Fruit fly (Drosophila melanogaster) whole organism, embryonic: ENCODE measurements around the gene CG3630.

ENCODE experiments used
- B-H2 ChIP-seq: fragments of 200-800 bp; sonication (Bioruptor generic); optimal IDR thresholded peaks from 2 replicates; lab custom pipeline; 2018; ENCODE audit warnings: missing biosample characterization, mild to moderate bottlenecking, missing genetic modification characterization
- Blimp-1 ChIP-seq: fragments of 200-800 bp; sonication (Bioruptor generic); optimal IDR thresholded peaks from 3 replicates; lab custom pipeline; 2018; ENCODE audit warnings: missing biosample characterization, missing genetic modification characterization, mild to moderate bottlenecking, moderate library complexity, missing genetic modification reagents
- C15 ChIP-seq: fragments of 200-800 bp; sonication (Bioruptor generic); IDR thresholded peaks from 3 replicates; pipeline ENCODE4 v1.3.6; 2022; ENCODE audit warnings: missing biosample characterization, missing genetic modification characterization
- CG13624 ChIP-seq: fragments of 200-800 bp; sonication (Bioruptor generic); optimal IDR thresholded peaks from 2 replicates; lab custom pipeline; 2016; ENCODE audit warnings: missing biosample characterization, missing genetic modification characterization
- CG1602 ChIP-seq: fragments of 200-800 bp; sonication (Bioruptor generic); optimal IDR thresholded peaks from 3 replicates; lab custom pipeline; 2016; ENCODE audit warnings: missing biosample characterization, missing genetic modification characterization
- CG31365 ChIP-seq: fragments of 200-800 bp; sonication (Bioruptor generic); optimal IDR thresholded peaks from 2 replicates; lab custom pipeline; 2018; ENCODE audit warnings: missing biosample characterization, mild to moderate bottlenecking, missing genetic modification characterization
- CG3281 ChIP-seq: fragments of 200-800 bp; sonication (Bioruptor generic); optimal IDR thresholded peaks from 3 replicates; lab custom pipeline; 2017; ENCODE audit warnings: missing biosample characterization, mild to moderate bottlenecking, missing genetic modification characterization
- CG4328 ChIP-seq: fragments of 200-800 bp; sonication (Bioruptor generic); optimal IDR thresholded peaks from 3 replicates; lab custom pipeline; 2017; ENCODE audit warnings: missing biosample characterization, missing genetic modification reagents, missing genetic modification characterization
- CG4730 ChIP-seq: fragments of 200-800 bp; sonication (Bioruptor generic); IDR thresholded peaks from 2 replicates; pipeline ENCODE4 v1.3.6; 2022; ENCODE audit warnings: missing biosample characterization, missing genetic modification characterization
- CG8281 ChIP-seq: fragments of 200-800 bp; sonication (Bioruptor generic); optimal IDR thresholded peaks from 2 replicates; lab custom pipeline; 2018; ENCODE audit warnings: missing biosample characterization, mild to moderate bottlenecking, missing genetic modification characterization, moderate library complexity
- CG8388 ChIP-seq: fragments of 200-800 bp; sonication (Bioruptor generic); optimal IDR thresholded peaks from 2 replicates; lab custom pipeline; 2019; ENCODE audit warnings: missing biosample characterization, mild to moderate bottlenecking, missing genetic modification characterization, moderate library complexity
- CG9727 ChIP-seq: fragments of 200-800 bp; sonication (Bioruptor generic); optimal IDR thresholded peaks from 3 replicates; lab custom pipeline; 2017; ENCODE audit warnings: missing biosample characterization, mild to moderate bottlenecking, missing genetic modification characterization
- Dp ChIP-seq: fragments of 200-800 bp; sonication (Bioruptor generic); optimal IDR thresholded peaks from 2 replicates; lab custom pipeline; 2018; ENCODE audit warnings: missing biosample characterization, mild to moderate bottlenecking, missing genetic modification characterization, moderate library complexity
- Gug ChIP-seq: fragments of 200-800 bp; sonication (Bioruptor generic); IDR thresholded peaks from 4 replicates; pipeline ENCODE4 v1.3.6; 2022; ENCODE audit warnings: missing biosample characterization, missing genetic modification characterization
- HLH3B ChIP-seq: fragments of 200-800 bp; sonication (Bioruptor generic); IDR thresholded peaks from 2 replicates; pipeline ENCODE4 v1.3.6; 2022; ENCODE audit warnings: missing biosample characterization, missing genetic modification characterization
- HLH54F ChIP-seq: fragments of 200-800 bp; sonication (Bioruptor generic); optimal IDR thresholded peaks from 3 replicates; lab custom pipeline; 2016; ENCODE audit warnings: missing biosample characterization, missing genetic modification characterization
- Hand ChIP-seq: fragments of 200-800 bp; sonication (Bioruptor generic); optimal IDR thresholded peaks from 2 replicates; lab custom pipeline; 2017; ENCODE audit warnings: mild to moderate bottlenecking, missing biosample characterization, missing genetic modification reagents, missing genetic modification characterization
- HmgD ChIP-seq: fragments of 200-800 bp; sonication (Bioruptor generic); optimal IDR thresholded peaks from 3 replicates; lab custom pipeline; 2016; ENCODE audit warnings: missing biosample characterization, missing genetic modification characterization
- HmgZ ChIP-seq: fragments of 200-800 bp; sonication (Bioruptor generic); optimal IDR thresholded peaks from 2 replicates; lab custom pipeline; 2018; ENCODE audit warnings: missing biosample characterization, mild to moderate bottlenecking, missing genetic modification characterization
- Hr78 ChIP-seq, 2 experiments: fragments of 200-800 bp in 1 of 2; fragments of >200 bp in 1 of 2; sonication (Bioruptor generic) in 1 of 2; optimal IDR thresholded peaks; 2 replicates each; lab custom pipeline; 2017 to 2019; ENCODE audit warnings: missing biosample characterization in 2 of 2, missing genetic modification characterization in 2 of 2, mild to moderate bottlenecking in 1 of 2, moderate library complexity in 1 of 2
- Lim3 ChIP-seq: fragments of 200-800 bp; sonication (Bioruptor generic); IDR thresholded peaks from 2 replicates; pipeline ENCODE4 v1.3.6; 2022; ENCODE audit warnings: missing biosample characterization, missing genetic modification characterization
- NFAT ChIP-seq: fragments of 200-800 bp; sonication (Bioruptor generic); IDR thresholded peaks from 2 replicates; pipeline ENCODE4 v1.3.6; 2022; ENCODE audit warnings: missing biosample characterization, missing genetic modification characterization
- Oaz ChIP-seq: fragments of 200-800 bp; sonication (Bioruptor generic); IDR thresholded peaks from 2 replicates; pipeline ENCODE4 v1.3.6; 2022; ENCODE audit warnings: missing biosample characterization, missing genetic modification characterization
- Ptx1 ChIP-seq: fragments of 200-800 bp; sonication (Bioruptor generic); IDR thresholded peaks from 2 replicates; pipeline ENCODE4 v1.3.6; 2022; ENCODE audit warnings: missing biosample characterization, missing genetic modification characterization
- Scr ChIP-seq: fragments of 200-800 bp; sonication (Bioruptor generic); IDR thresholded peaks from 2 replicates; pipeline ENCODE4 v1.3.6; 2022; ENCODE audit warnings: missing biosample characterization, missing genetic modification characterization; ENCODE audit not compliant: partially characterized antibody
- Sin3A ChIP-seq: fragments of >200 bp; optimal IDR thresholded peaks from 2 replicates; lab custom pipeline; 2018
- Sry-δ ChIP-seq: fragments of 200-800 bp; sonication (Bioruptor generic); optimal IDR thresholded peaks from 2 replicates; lab custom pipeline; 2016; ENCODE audit warnings: missing biosample characterization, missing genetic modification characterization
- Taf1 ChIP-seq: fragments of 200-800 bp; sonication (Bioruptor generic); IDR thresholded peaks from 2 replicates; pipeline ENCODE4 v1.3.6; 2022; ENCODE audit warnings: missing biosample characterization, missing genetic modification characterization
- Tbp ChIP-seq: fragments of >200 bp; optimal IDR thresholded peaks from 2 replicates; lab custom pipeline; 2018; ENCODE audit warnings: missing biosample characterization, missing genetic modification characterization
- Xrp1 ChIP-seq: fragments of 200-800 bp; sonication (Bioruptor generic); IDR thresholded peaks from 2 replicates; pipeline ENCODE4 v1.3.6; 2022; ENCODE audit warnings: missing biosample characterization, missing genetic modification characterization
- al ChIP-seq: fragments of 200-800 bp; sonication (Bioruptor generic); IDR thresholded peaks from 2 replicates; pipeline ENCODE4 v1.3.6; 2022; ENCODE audit warnings: missing biosample characterization, missing genetic modification characterization
- bigmax ChIP-seq: fragments of 200-800 bp; sonication (Bioruptor generic); optimal IDR thresholded peaks from 2 replicates; lab custom pipeline; 2018; ENCODE audit warnings: missing biosample characterization, mild to moderate bottlenecking, missing genetic modification characterization
- cato ChIP-seq: fragments of 200-800 bp; sonication (Bioruptor generic); optimal IDR thresholded peaks from 2 replicates; lab custom pipeline; 2016; ENCODE audit warnings: missing biosample characterization, missing genetic modification characterization, borderline replicate concordance
- cg ChIP-seq: fragments of 200-800 bp; sonication (Bioruptor generic); optimal IDR thresholded peaks from 3 replicates; lab custom pipeline; 2019; ENCODE audit warnings: missing biosample characterization, mild to moderate bottlenecking, missing genetic modification characterization, moderate library complexity
- chinmo ChIP-seq: fragments of 200-800 bp; sonication (Bioruptor generic); IDR thresholded peaks from 4 replicates; pipeline ENCODE4 v1.3.6; 2022; ENCODE audit warnings: missing biosample characterization, missing genetic modification characterization; ENCODE audit not compliant: partially characterized antibody
- dmrt11E ChIP-seq: fragments of 200-800 bp; sonication (Bioruptor generic); optimal IDR thresholded peaks from 3 replicates; lab custom pipeline; 2018; ENCODE audit warnings: missing biosample characterization, mild to moderate bottlenecking, missing genetic modification characterization, moderate library complexity
- dmrt99B ChIP-seq: fragments of 200-800 bp; sonication (Bioruptor generic); optimal IDR thresholded peaks from 2 replicates; lab custom pipeline; 2018; ENCODE audit warnings: missing biosample characterization, mild to moderate bottlenecking, missing genetic modification characterization, moderate library complexity
- dysf ChIP-seq: fragments of 200-800 bp; sonication (Bioruptor generic); IDR thresholded peaks from 3 replicates; pipeline ENCODE4 v1.3.6; 2022; ENCODE audit warnings: missing biosample characterization, missing genetic modification characterization
- emc ChIP-seq: fragments of 200-800 bp; sonication (Bioruptor generic); optimal IDR thresholded peaks from 2 replicates; lab custom pipeline; 2016; ENCODE audit warnings: missing biosample characterization, missing genetic modification characterization
- exex ChIP-seq: fragments of 200-800 bp; sonication (Bioruptor generic); optimal IDR thresholded peaks from 4 replicates; lab custom pipeline; 2018; ENCODE audit warnings: missing biosample characterization, mild to moderate bottlenecking, missing genetic modification characterization, moderate library complexity
- fd96Cb ChIP-seq: fragments of 200-800 bp; sonication (Bioruptor generic); optimal IDR thresholded peaks from 2 replicates; lab custom pipeline; 2018; ENCODE audit warnings: missing biosample characterization, mild to moderate bottlenecking, missing genetic modification characterization, moderate library complexity
- kay ChIP-seq: fragments of 200-800 bp; sonication (Bioruptor generic); optimal IDR thresholded peaks from 2 replicates; lab custom pipeline; 2016; ENCODE audit warnings: missing biosample characterization, missing genetic modification characterization
- maf-S ChIP-seq: fragments of 200-800 bp; sonication (Bioruptor generic); optimal IDR thresholded peaks from 2 replicates; lab custom pipeline; 2016; ENCODE audit warnings: missing biosample characterization, missing genetic modification characterization
- peb ChIP-seq: fragments of 200-800 bp; sonication (Bioruptor generic); IDR thresholded peaks from 2 replicates; pipeline ENCODE4 v1.3.6; 2022; ENCODE audit warnings: missing biosample characterization, missing genetic modification characterization
- sim ChIP-seq: fragments of 200-800 bp; sonication (Bioruptor generic); IDR thresholded peaks from 2 replicates; pipeline ENCODE4 v1.3.6; 2022; ENCODE audit warnings: missing biosample characterization, missing genetic modification characterization
- slbo ChIP-seq: fragments of 200-800 bp; sonication (Bioruptor generic); IDR thresholded peaks from 2 replicates; pipeline ENCODE4 v1.3.6; 2022; ENCODE audit warnings: missing biosample characterization, missing genetic modification characterization
- slou ChIP-seq: fragments of 200-800 bp; sonication (Bioruptor generic); optimal IDR thresholded peaks from 3 replicates; lab custom pipeline; 2016; ENCODE audit warnings: missing biosample characterization, missing genetic modification characterization
- tgo ChIP-seq: fragments of 200-800 bp; sonication (Bioruptor generic); IDR thresholded peaks from 3 replicates; pipeline ENCODE4 v1.3.6; 2022; ENCODE audit warnings: missing biosample characterization, missing genetic modification characterization
- tio ChIP-seq: fragments of 200-800 bp; sonication (Bioruptor generic); optimal IDR thresholded peaks from 2 replicates; lab custom pipeline; 2017; ENCODE audit warnings: missing biosample characterization, missing genetic modification characterization, inconsistent platforms
- vvl ChIP-seq: fragments of 200-800 bp; sonication (Bioruptor generic); IDR thresholded peaks from 2 replicates; pipeline ENCODE4 v1.3.6; 2022; ENCODE audit warnings: missing biosample characterization, missing genetic modification characterization

The CG3630 gene

DNA sequence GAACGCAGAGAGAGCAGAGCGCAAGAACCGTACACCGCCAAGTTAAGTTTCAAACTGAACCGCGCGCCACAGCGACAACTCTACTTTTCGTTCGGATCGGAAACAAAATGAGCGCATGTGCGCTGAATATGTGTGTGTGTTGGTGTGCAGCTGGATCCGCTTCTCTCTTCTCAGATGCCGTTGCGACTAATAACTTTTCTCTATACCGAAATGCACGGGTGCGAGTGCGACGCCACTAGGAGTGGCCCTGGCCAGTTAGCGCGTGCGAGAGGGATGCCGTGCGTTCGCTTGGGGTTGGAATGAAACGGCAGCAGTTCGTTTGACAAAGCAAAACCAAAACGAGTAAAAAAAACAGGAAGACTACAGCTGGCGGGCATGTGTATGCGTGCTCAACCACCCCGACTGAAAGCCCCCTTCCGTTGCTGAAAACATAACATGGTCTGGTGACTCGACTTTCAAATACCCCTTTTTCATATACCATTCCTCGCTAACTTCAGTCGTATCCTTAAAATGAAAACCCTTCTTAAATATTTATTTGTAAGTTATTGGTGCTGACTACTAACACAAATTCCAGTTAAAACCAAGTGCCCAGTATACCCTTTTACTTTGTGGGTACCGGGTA is 25.1 kb upstream of the CG3630 start (continued):
- peak; percentile 97 for TF ChIP-seq CG8281 (tag; lab: Kevin White, UChicago)
- peak; percentile 99 for TF ChIP-seq CG3281 (GFP tag; lab: Kevin White, UChicago)
- peak; percentile 100 for TF ChIP-seq al (GFP tag; lab: Robert Waterston, UW)
- no peak for TF ChIP-seq Sin3A (lab: Kevin White, UChicago)
- peak; percentile 99 for TF ChIP-seq Hand (GFP tag; lab: Kevin White, UChicago)
- TF ChIP-seq Xrp1 (GFP tag; lab: Robert Waterston, UW): peak; percentile 100
- peak; percentile 100 for TF ChIP-seq dmrt11E
- peak; percentile 99 for TF ChIP-seq B-H2 (GFP tag; lab: Kevin White, UChicago)
- peak; percentile 100 for TF ChIP-seq HLH3B (GFP tag; lab: Robert Waterston, UW)
- peak; percentile 100 for TF ChIP-seq HmgZ (tag; lab: Kevin White, UChicago)
- TF ChIP-seq dmrt99B (tag; lab: Kevin White, UChicago): peak; percentile 100
- TF ChIP-seq NFAT (GFP tag; lab: Robert Waterston, UW): peak; percentile 100
- TF ChIP-seq HLH54F (GFP tag; lab: Kevin White, UChicago): peak; percentile 100
- TF ChIP-seq CG8388: peak; percentile 100
- peak; percentile 90 for TF ChIP-seq Sry-δ
- TF ChIP-seq CG1602: peak; percentile 100
- peak; percentile 100 for TF ChIP-seq CG9727 (GFP tag; lab: Kevin White, UChicago)
- TF ChIP-seq Tbp (GFP tag; lab: Kevin White, UChicago): no peak
- TF ChIP-seq kay: peak; percentile 100
- peak; percentile 100 for TF ChIP-seq cato
- peak; percentile 97; the same call in 3 of the 4 replicates for TF ChIP-seq chinmo
- TF ChIP-seq tio (GFP tag; lab: Kevin White, UChicago): peak; percentile 99
- peak; percentile 100 for TF ChIP-seq fd96Cb
- peak; percentile 100 for TF ChIP-seq Taf1
- peak in 1 of 2 experiments; percentile 95 for TF ChIP-seq Hr78 (GFP tag; optimal IDR thresholded peaks at IDR 0.05; lab: Kevin White, UChicago)
- peak; percentile 98 for TF ChIP-seq CG4328 (GFP tag; lab: Kevin White, UChicago)
- no peak for TF ChIP-seq Scr
- peak; percentile 100 for TF ChIP-seq peb (GFP tag; lab: Robert Waterston, UW)
- peak; percentile 38 for TF ChIP-seq Dp (GFP tag; lab: Kevin White, UChicago)
- peak; percentile 100 for TF ChIP-seq sim (GFP tag; lab: Robert Waterston, UW)
- TF ChIP-seq CG4730 (GFP tag; lab: Robert Waterston, UW): peak; percentile 100
- peak; percentile 100 for TF ChIP-seq Lim3 (GFP tag; lab: Robert Waterston, UW)
- peak; percentile 100 for TF ChIP-seq emc
- TF ChIP-seq C15 (GFP tag; lab: Robert Waterston, UW): peak; percentile 100
- peak; percentile 100 for TF ChIP-seq tgo (GFP tag; lab: Robert Waterston, UW)
- TF ChIP-seq CG31365 (tag; lab: Kevin White, UChicago): peak; percentile 96
- peak; percentile 97 for TF ChIP-seq exex
- peak; percentile 100 for TF ChIP-seq Oaz (GFP tag; lab: Robert Waterston, UW)
- peak; percentile 100 for TF ChIP-seq slou (GFP tag; lab: Kevin White, UChicago)
- TF ChIP-seq cg (GFP tag; lab: Kevin White, UChicago): peak; percentile 93
- peak; percentile 99 for TF ChIP-seq Blimp-1
- TF ChIP-seq dysf (GFP tag; lab: Robert Waterston, UW): peak; percentile 100
- TF ChIP-seq slbo (GFP tag; lab: Robert Waterston, UW): peak; percentile 100
- peak; percentile 100 for TF ChIP-seq CG13624
- peak; percentile 100 for TF ChIP-seq vvl (GFP tag; lab: Robert Waterston, UW)
- TF ChIP-seq Gug (GFP tag; lab: Robert Waterston, UW): peak; percentile 100
- peak; percentile 100 for TF ChIP-seq HmgD (GFP tag; lab: Kevin White, UChicago)
- TF ChIP-seq Ptx1 (GFP tag; lab: Robert Waterston, UW): peak; percentile 100
- peak; percentile 100 for TF ChIP-seq maf-S (GFP tag; lab: Kevin White, UChicago)
- peak; percentile 90 for TF ChIP-seq bigmax (GFP tag; lab: Kevin White, UChicago)
